Fruit fly (Drosophila melanogaster) whole organism, embryonic: ENCODE results near the gene CG14868.
A peak's percentile ranks its signal among the peaks of the same experiment; 100 is the strongest.

Source experiments
- Asciz ChIP-seq: fragments of 200-800 bp; sonication (Bioruptor generic); optimal IDR thresholded peaks from 2 replicates; lab custom pipeline; 2017; ENCODE audit warnings: missing biosample characterization, mild to moderate bottlenecking, missing genetic modification characterization, missing genetic modification reagents
- B-H1 ChIP-seq: fragments of 200-800 bp; sonication (Bioruptor generic); IDR thresholded peaks from 3 replicates; pipeline ENCODE4 v1.3.6; 2022; ENCODE audit warnings: missing biosample characterization, missing genetic modification characterization
- CG1024 ChIP-seq: fragments of 200-800 bp; sonication (Bioruptor generic); IDR thresholded peaks from 2 replicates; pipeline ENCODE4 v1.3.6; 2022; ENCODE audit warnings: missing biosample characterization, missing genetic modification characterization
- CG10979 ChIP-seq: fragments of 200-800 bp; sonication (Bioruptor generic); optimal IDR thresholded peaks from 2 replicates; lab custom pipeline; 2018; ENCODE audit warnings: missing biosample characterization, mild to moderate bottlenecking, missing genetic modification characterization, moderate library complexity
- CG11456 ChIP-seq: fragments of 200-800 bp; sonication (Bioruptor generic); IDR thresholded peaks from 3 replicates; pipeline ENCODE4 v1.3.6; 2022; ENCODE audit warnings: missing biosample characterization, missing genetic modification characterization
- CG12155 ChIP-seq: fragments of 200-800 bp; sonication (Bioruptor generic); optimal IDR thresholded peaks from 3 replicates; lab custom pipeline; 2016; ENCODE audit warnings: missing biosample characterization, missing genetic modification characterization
- CG12744 ChIP-seq: fragments of 200-800 bp; sonication (Bioruptor generic); optimal IDR thresholded peaks from 2 replicates; lab custom pipeline; 2016; ENCODE audit warnings: missing biosample characterization, missing genetic modification characterization
- CG13894 ChIP-seq: fragments of 200-800 bp; sonication (Bioruptor generic); optimal IDR thresholded peaks from 3 replicates; lab custom pipeline; 2018; ENCODE audit warnings: missing biosample characterization, mild to moderate bottlenecking, missing genetic modification characterization, moderate library complexity
- CG14441 ChIP-seq: fragments of 200-800 bp; sonication (Bioruptor generic); IDR thresholded peaks from 2 replicates; pipeline ENCODE4 v1.3.6; 2022; ENCODE audit warnings: missing biosample characterization, missing genetic modification characterization
- CG14965 ChIP-seq: fragments of 200-800 bp; sonication (Bioruptor generic); optimal IDR thresholded peaks from 2 replicates; lab custom pipeline; 2016; ENCODE audit warnings: missing biosample characterization, missing genetic modification characterization, borderline replicate concordance
- CG15514 ChIP-seq: fragments of 200-800 bp; sonication (Bioruptor generic); optimal IDR thresholded peaks from 3 replicates; lab custom pipeline; 2017; ENCODE audit warnings: missing biosample characterization, missing genetic modification characterization, mild to moderate bottlenecking, moderate library complexity, missing genetic modification reagents
- CG17359 ChIP-seq: fragments of 200-800 bp; sonication (Bioruptor generic); optimal IDR thresholded peaks from 3 replicates; lab custom pipeline; 2018; ENCODE audit warnings: missing biosample characterization, mild to moderate bottlenecking, missing genetic modification characterization, moderate library complexity
- CG1792 ChIP-seq: fragments of 200-800 bp; sonication (Bioruptor generic); optimal IDR thresholded peaks from 2 replicates; lab custom pipeline; 2016; ENCODE audit warnings: missing biosample characterization, missing genetic modification characterization
- CG18262 ChIP-seq: fragments of 200-800 bp; optimal IDR thresholded peaks from 3 replicates; lab custom pipeline; 2019; ENCODE audit warnings: missing biosample characterization, mild to moderate bottlenecking, missing genetic modification characterization, moderate library complexity
- CG1832 ChIP-seq: fragments of 200-800 bp; sonication (Bioruptor generic); optimal IDR thresholded peaks from 2 replicates; lab custom pipeline; 2017; ENCODE audit warnings: missing biosample characterization, mild to moderate bottlenecking, missing genetic modification characterization, inconsistent platforms
- CG30020 ChIP-seq: fragments of 200-800 bp; optimal IDR thresholded peaks from 2 replicates; lab custom pipeline; 2019; ENCODE audit warnings: missing biosample characterization, mild to moderate bottlenecking, missing genetic modification characterization, moderate library complexity
- CG3847 ChIP-seq: fragments of 200-800 bp; sonication (Bioruptor generic); IDR thresholded peaks from 2 replicates; pipeline ENCODE4 v1.3.6; 2022; ENCODE audit warnings: missing biosample characterization, missing genetic modification characterization
- CG42726 ChIP-seq: fragments of 200-800 bp; sonication (Bioruptor generic); IDR thresholded peaks from 2 replicates; pipeline ENCODE4 v1.3.6; 2022; ENCODE audit warnings: missing biosample characterization, missing genetic modification characterization; ENCODE audit not compliant: partially characterized antibody
- CG4328 ChIP-seq: fragments of 200-800 bp; sonication (Bioruptor generic); optimal IDR thresholded peaks from 3 replicates; lab custom pipeline; 2017; ENCODE audit warnings: missing biosample characterization, missing genetic modification reagents, missing genetic modification characterization
- CG6272 ChIP-seq: fragments of 200-800 bp; sonication (Bioruptor generic); IDR thresholded peaks from 2 replicates; pipeline ENCODE4 v1.3.6; 2022; ENCODE audit warnings: missing biosample characterization, missing genetic modification characterization
- CoRest ChIP-seq: fragments of 200-800 bp; sonication (Bioruptor generic); optimal IDR thresholded peaks from 3 replicates; lab custom pipeline; 2018; ENCODE audit warnings: missing biosample characterization, mild to moderate bottlenecking, missing genetic modification characterization, moderate library complexity
- Dek ChIP-seq: fragments of 200-800 bp; sonication (Bioruptor generic); optimal IDR thresholded peaks from 3 replicates; lab custom pipeline; 2019; ENCODE audit warnings: missing biosample characterization, mild to moderate bottlenecking, missing genetic modification characterization, moderate library complexity
- Gug ChIP-seq: fragments of 200-800 bp; sonication (Bioruptor generic); IDR thresholded peaks from 4 replicates; pipeline ENCODE4 v1.3.6; 2022; ENCODE audit warnings: missing biosample characterization, missing genetic modification characterization
- Max ChIP-seq: fragments of 200-800 bp; sonication (Bioruptor generic); optimal IDR thresholded peaks from 2 replicates; lab custom pipeline; 2016; ENCODE audit warnings: missing biosample characterization, mild to moderate bottlenecking, missing genetic modification characterization
- Mes4 ChIP-seq: fragments of 200-800 bp; sonication (Bioruptor generic); optimal IDR thresholded peaks from 2 replicates; lab custom pipeline; 2016; ENCODE audit warnings: missing biosample characterization, missing genetic modification characterization
- Mrtf ChIP-seq: fragments of 200-800 bp; sonication (Bioruptor generic); IDR thresholded peaks from 3 replicates; pipeline ENCODE4 v1.3.6; 2022; ENCODE audit warnings: missing biosample characterization, missing genetic modification characterization
- Nf-YB ChIP-seq: fragments of 200-800 bp; sonication (Bioruptor generic); optimal IDR thresholded peaks from 3 replicates; lab custom pipeline; 2019; ENCODE audit warnings: missing biosample characterization, mild to moderate bottlenecking, missing genetic modification characterization, moderate library complexity
- Oaz ChIP-seq: fragments of 200-800 bp; sonication (Bioruptor generic); IDR thresholded peaks from 2 replicates; pipeline ENCODE4 v1.3.6; 2022; ENCODE audit warnings: missing biosample characterization, missing genetic modification characterization
- Tbp ChIP-seq: fragments of >200 bp; optimal IDR thresholded peaks from 2 replicates; lab custom pipeline; 2018; ENCODE audit warnings: missing biosample characterization, missing genetic modification characterization
- Xrp1 ChIP-seq: fragments of 200-800 bp; sonication (Bioruptor generic); IDR thresholded peaks from 2 replicates; pipeline ENCODE4 v1.3.6; 2022; ENCODE audit warnings: missing biosample characterization, missing genetic modification characterization
- ab ChIP-seq: fragments of 200-800 bp; sonication (Bioruptor generic); optimal IDR thresholded peaks from 2 replicates; lab custom pipeline; 2016; ENCODE audit warnings: missing biosample characterization, missing genetic modification characterization
- al ChIP-seq: fragments of 200-800 bp; sonication (Bioruptor generic); IDR thresholded peaks from 2 replicates; pipeline ENCODE4 v1.3.6; 2022; ENCODE audit warnings: missing biosample characterization, missing genetic modification characterization
- cas ChIP-seq: fragments of 200-800 bp; sonication (Bioruptor generic); IDR thresholded peaks from 2 replicates; pipeline ENCODE4 v1.3.6; 2022; ENCODE audit warnings: missing biosample characterization, missing genetic modification characterization
- crc ChIP-seq: fragments of 200-800 bp; sonication (Bioruptor generic); optimal IDR thresholded peaks from 2 replicates; lab custom pipeline; 2016; ENCODE audit warnings: missing biosample characterization, missing genetic modification characterization
- crp ChIP-seq, 2 experiments: fragments of 200-800 bp; sonication (Bioruptor generic); optimal IDR thresholded peaks; 2 replicates in 1 of 2; 3 replicates in 1 of 2; lab custom pipeline; 2017; ENCODE audit warnings: missing biosample characterization in 2 of 2, missing genetic modification characterization in 2 of 2, mild to moderate bottlenecking in 1 of 2, moderate library complexity in 1 of 2
- esg ChIP-seq: fragments of 200-800 bp; sonication (Bioruptor generic); conservative IDR thresholded peaks from 2 replicates; pipeline ENCODE4 v1.3.6; 2022; ENCODE audit warnings: missing biosample characterization, missing genetic modification characterization
- fd64A ChIP-seq: fragments of 200-800 bp; sonication (Bioruptor generic); optimal IDR thresholded peaks from 3 replicates; lab custom pipeline; 2018; ENCODE audit warnings: missing biosample characterization, mild to moderate bottlenecking, missing genetic modification characterization
- jigr1 ChIP-seq: fragments of 200-800 bp; sonication (Bioruptor generic); IDR thresholded peaks from 3 replicates; pipeline ENCODE4 v1.3.6; 2022; ENCODE audit warnings: missing biosample characterization, missing genetic modification characterization
- jumu ChIP-seq: fragments of 200-800 bp; sonication (Bioruptor generic); optimal IDR thresholded peaks from 3 replicates; lab custom pipeline; 2016; ENCODE audit warnings: missing biosample characterization, missing genetic modification characterization
- ken ChIP-seq: fragments of 200-800 bp; sonication (Bioruptor generic); IDR thresholded peaks from 3 replicates; pipeline ENCODE4 v1.3.6; 2022; ENCODE audit warnings: missing biosample characterization, missing genetic modification characterization
- lilli ChIP-seq: fragments of 200-800 bp; sonication (Bioruptor generic); optimal IDR thresholded peaks from 3 replicates; lab custom pipeline; 2016; ENCODE audit warnings: missing biosample characterization, missing genetic modification characterization
- nerfin-1 ChIP-seq: fragments of 200-800 bp; sonication (Bioruptor generic); optimal IDR thresholded peaks from 3 replicates; lab custom pipeline; 2019; ENCODE audit warnings: missing biosample characterization, mild to moderate bottlenecking, missing genetic modification characterization, moderate library complexity
- sr ChIP-seq: fragments of 200-800 bp; sonication (Bioruptor generic); IDR thresholded peaks from 3 replicates; pipeline ENCODE4 v1.3.6; 2022; ENCODE audit warnings: missing biosample characterization, missing genetic modification characterization
- stc ChIP-seq: fragments of 200-800 bp; sonication (Bioruptor generic); IDR thresholded peaks from 2 replicates; pipeline ENCODE4 v1.3.6; 2022; ENCODE audit warnings: missing biosample characterization, missing genetic modification characterization
- tgo ChIP-seq: fragments of 200-800 bp; sonication (Bioruptor generic); IDR thresholded peaks from 3 replicates; pipeline ENCODE4 v1.3.6; 2022; ENCODE audit warnings: missing biosample characterization, missing genetic modification characterization
- tup ChIP-seq: fragments of 200-800 bp; sonication (Bioruptor generic); optimal IDR thresholded peaks from 2 replicates; lab custom pipeline; 2016; ENCODE audit warnings: missing biosample characterization, mild to moderate bottlenecking, missing genetic modification characterization, moderate library complexity
- vnd ChIP-seq: fragments of 200-800 bp; sonication (Bioruptor generic); IDR thresholded peaks from 3 replicates; pipeline ENCODE4 v1.3.6; 2022; ENCODE audit warnings: missing biosample characterization, missing genetic modification characterization; ENCODE audit not compliant: partially characterized antibody
- wor ChIP-seq: fragments of 200-800 bp; sonication (Bioruptor generic); IDR thresholded peaks from 2 replicates; pipeline ENCODE4 v1.3.6; 2022; ENCODE audit warnings: missing biosample characterization, missing genetic modification characterization
- yki ChIP-seq: fragments of >200 bp; optimal IDR thresholded peaks from 3 replicates; lab custom pipeline; 2018

Gene CG14868

dm6 chr3R:15342926-15343685, 26.6 kb downstream of the CG14868 start, which contains the start of gene Nagk (continued):
- 0 out of 2 replicates have a peak, but pooled peaks have one; percentile 21 for TF ChIP-seq esg
- TF ChIP-seq CG42726 = peak; percentile 56; the same call in 1 of the 2 replicates
- 0 out of 2 replicates have a peak, but pooled peaks have one; percentile 9 for TF ChIP-seq al (GFP tag; lab: Robert Waterston, UW)
- TF ChIP-seq nerfin-1 (tag; lab: Kevin White, UChicago) = peak; percentile 28
- TF ChIP-seq Max = peak; percentile 67
- TF ChIP-seq CG3847 (GFP tag; lab: Robert Waterston, UW) = peak; percentile 22
- peak; percentile 61; the same call in 2 of the 3 replicates for TF ChIP-seq CG11456
- TF ChIP-seq CG13894 = peak; percentile 39
- TF ChIP-seq Gug = peak; percentile 59; the same call in 2 of the 4 replicates
- TF ChIP-seq fd64A (GFP tag; lab: Kevin White, UChicago) = no peak
- no peak for TF ChIP-seq CG1832 (GFP tag; lab: Kevin White, UChicago)
- TF ChIP-seq CG17359 (tag; lab: Kevin White, UChicago) = peak; percentile 34
- TF ChIP-seq Mrtf (GFP tag; lab: Robert Waterston, UW) = peak; percentile 5; the same call in 1 of the 3 replicates
- peak; percentile 59 for TF ChIP-seq CG10979 (tag; lab: Kevin White, UChicago)
- peak; percentile 77 for TF ChIP-seq CoRest (tag; lab: Kevin White, UChicago)
- no peak for TF ChIP-seq vnd (GFP tag; lab: Robert Waterston, UW)
- 0 out of 3 replicates have a peak, but pooled peaks have one; percentile 19 for TF ChIP-seq B-H1 (GFP tag; lab: Robert Waterston, UW)
- TF ChIP-seq cas (GFP tag; lab: Robert Waterston, UW) = no peak
- TF ChIP-seq ken = peak; percentile 48; the same call in 1 of the 3 replicates
- TF ChIP-seq yki (lab: Kevin White, UChicago) = no peak
- no peak for TF ChIP-seq jigr1 (GFP tag; lab: Robert Waterston, UW)
- peak; percentile 4 for TF ChIP-seq CG30020 (tag; lab: Kevin White, UChicago)
- TF ChIP-seq CG12744 = no peak
- TF ChIP-seq CG14965 (GFP tag; lab: Kevin White, UChicago) = no peak
- peak; percentile 27 for TF ChIP-seq CG15514 (GFP tag; lab: Kevin White, UChicago)
- TF ChIP-seq CG1024 = peak; percentile 22; the same call in 1 of the 2 replicates
- no peak for TF ChIP-seq jumu (GFP tag; lab: Kevin White, UChicago)
- peak; percentile 43 for TF ChIP-seq CG12155
- TF ChIP-seq Nf-YB = peak; percentile 46
- no peak for TF ChIP-seq wor
- peak; percentile 35 for TF ChIP-seq Dek (tag; lab: Kevin White, UChicago)
- TF ChIP-seq tgo (GFP tag; lab: Robert Waterston, UW) = no peak
- peak; percentile 24; the same call in 1 of the 3 replicates for TF ChIP-seq sr (GFP tag; lab: Robert Waterston, UW)
- peak; percentile 37 for TF ChIP-seq CG1792 (GFP tag; lab: Kevin White, UChicago)
- no peak for TF ChIP-seq ab (GFP tag; lab: Kevin White, UChicago)
- 0 out of 2 replicates have a peak, but pooled peaks have one; percentile 6 for TF ChIP-seq stc
- peak; percentile 1 to 85 for TF ChIP-seq crp (GFP tag; optimal IDR thresholded peaks at IDR 0.05; lab: Kevin White, UChicago)
- no peak for TF ChIP-seq Tbp (GFP tag; lab: Kevin White, UChicago)
- TF ChIP-seq CG18262 (tag; lab: Kevin White, UChicago) = peak; percentile 82
- TF ChIP-seq Oaz = no peak
- TF ChIP-seq CG4328 = peak; percentile 59
- no peak for TF ChIP-seq tup (GFP tag; lab: Kevin White, UChicago)
- 0 out of 2 replicates have a peak, but pooled peaks have one; percentile 25 for TF ChIP-seq Xrp1
- peak; percentile 79 for TF ChIP-seq lilli
- peak; percentile 12 for TF ChIP-seq crc (GFP tag; lab: Kevin White, UChicago)
- peak; percentile 29 for TF ChIP-seq CG14441 (GFP tag; lab: Robert Waterston, UW)
- TF ChIP-seq CG6272 (GFP tag; lab: Robert Waterston, UW) = no peak
- peak; percentile 31 for TF ChIP-seq Mes4 (GFP tag; lab: Kevin White, UChicago)
- no peak for TF ChIP-seq Asciz (GFP tag; lab: Kevin White, UChicago)
